Fruit fly (Drosophila melanogaster) whole organism, embryonic: Measurements from ENCODE around the gene Duox.

Experiments used
- Antp ChIP-seq: fragments of 200-800 bp; sonication (Bioruptor generic); optimal IDR thresholded peaks from 3 replicates; lab custom pipeline; 2016; ENCODE audit warnings: missing biosample characterization, missing genetic modification characterization
- Asciz ChIP-seq: fragments of 200-800 bp; sonication (Bioruptor generic); optimal IDR thresholded peaks from 2 replicates; lab custom pipeline; 2017; ENCODE audit warnings: missing biosample characterization, mild to moderate bottlenecking, missing genetic modification characterization, missing genetic modification reagents
- CG1024 ChIP-seq: fragments of 200-800 bp; sonication (Bioruptor generic); IDR thresholded peaks from 2 replicates; pipeline ENCODE4 v1.3.6; 2022; ENCODE audit warnings: missing biosample characterization, missing genetic modification characterization
- CG11504 ChIP-seq: fragments of 200-800 bp; sonication (Bioruptor generic); optimal IDR thresholded peaks from 3 replicates; lab custom pipeline; 2019; ENCODE audit warnings: missing biosample characterization, mild to moderate bottlenecking, missing genetic modification characterization, moderate library complexity
- CG13123 ChIP-seq: fragments of 200-800 bp; sonication (Bioruptor generic); optimal IDR thresholded peaks from 2 replicates; lab custom pipeline; 2016; ENCODE audit warnings: missing biosample characterization, missing genetic modification characterization
- CG13775 ChIP-seq: fragments of 200-800 bp; sonication (Bioruptor generic); optimal IDR thresholded peaks from 3 replicates; lab custom pipeline; 2017; ENCODE audit warnings: missing biosample characterization, mild to moderate bottlenecking, missing genetic modification characterization
- CG15073 ChIP-seq: fragments of 200-800 bp; sonication (Bioruptor generic); optimal IDR thresholded peaks from 2 replicates; lab custom pipeline; 2016; ENCODE audit warnings: missing biosample characterization, missing genetic modification characterization
- CG1529 ChIP-seq: fragments of 200-800 bp; sonication (Bioruptor generic); optimal IDR thresholded peaks from 3 replicates; lab custom pipeline; 2018; ENCODE audit warnings: missing biosample characterization, missing genetic modification characterization
- CG1647 ChIP-seq: fragments of 200-800 bp; sonication (Bioruptor generic); optimal IDR thresholded peaks from 3 replicates; lab custom pipeline; 2016; ENCODE audit warnings: missing biosample characterization, missing genetic modification characterization
- CG17186 ChIP-seq: fragments of 200-800 bp; sonication (Bioruptor generic); optimal IDR thresholded peaks from 3 replicates; lab custom pipeline; 2017; ENCODE audit warnings: missing biosample characterization, missing genetic modification reagents, missing genetic modification characterization
- CG1832 ChIP-seq: fragments of 200-800 bp; sonication (Bioruptor generic); optimal IDR thresholded peaks from 2 replicates; lab custom pipeline; 2017; ENCODE audit warnings: missing biosample characterization, mild to moderate bottlenecking, missing genetic modification characterization, inconsistent platforms
- CG2678 ChIP-seq: fragments of 200-800 bp; sonication (Bioruptor generic); optimal IDR thresholded peaks from 3 replicates; lab custom pipeline; 2019; ENCODE audit warnings: missing biosample characterization, mild to moderate bottlenecking, missing genetic modification characterization, moderate library complexity
- CG32532 ChIP-seq: fragments of 200-800 bp; sonication (Bioruptor generic); IDR thresholded peaks from 2 replicates; pipeline ENCODE4 v1.3.6; 2022; ENCODE audit warnings: missing biosample characterization, missing genetic modification characterization
- CG3281 ChIP-seq: fragments of 200-800 bp; sonication (Bioruptor generic); optimal IDR thresholded peaks from 3 replicates; lab custom pipeline; 2017; ENCODE audit warnings: missing biosample characterization, mild to moderate bottlenecking, missing genetic modification characterization
- CG34224 ChIP-seq: fragments of 200-800 bp; sonication (Bioruptor generic); IDR thresholded peaks from 3 replicates; pipeline ENCODE4 v1.3.6; 2022; ENCODE audit warnings: missing biosample characterization, missing genetic modification characterization; ENCODE audit not compliant: partially characterized antibody
- CG4360 ChIP-seq: fragments of 200-800 bp; sonication (Bioruptor generic); IDR thresholded peaks from 2 replicates; pipeline ENCODE4 v1.3.6; 2022; ENCODE audit warnings: missing biosample characterization, missing genetic modification characterization
- CG43689 ChIP-seq: fragments of 200-800 bp; sonication (Bioruptor generic); IDR thresholded peaks from 2 replicates; pipeline ENCODE4 v1.3.6; 2022; ENCODE audit warnings: missing biosample characterization, missing genetic modification characterization
- CG6791 ChIP-seq: fragments of 200-800 bp; sonication (Bioruptor generic); IDR thresholded peaks from 3 replicates; pipeline ENCODE4 v1.3.6; 2022; ENCODE audit warnings: missing biosample characterization, missing genetic modification characterization; ENCODE audit not compliant: partially characterized antibody
- CG6813 ChIP-seq: fragments of 200-800 bp; sonication (Bioruptor generic); optimal IDR thresholded peaks from 2 replicates; lab custom pipeline; 2017; ENCODE audit warnings: missing biosample characterization, missing genetic modification characterization, mild to moderate bottlenecking, moderate library complexity, missing genetic modification reagents
- CTCF ChIP-seq: fragments of 200-800 bp; sonication (Bioruptor generic); optimal IDR thresholded peaks from 2 replicates; lab custom pipeline; 2017; ENCODE audit warnings: missing biosample characterization, mild to moderate bottlenecking, missing genetic modification characterization, moderate library complexity
- Dp ChIP-seq: fragments of 200-800 bp; sonication (Bioruptor generic); optimal IDR thresholded peaks from 2 replicates; lab custom pipeline; 2018; ENCODE audit warnings: missing biosample characterization, mild to moderate bottlenecking, missing genetic modification characterization, moderate library complexity
- ERR ChIP-seq: fragments of 200-800 bp; sonication (Bioruptor generic); optimal IDR thresholded peaks from 2 replicates; lab custom pipeline; 2016; ENCODE audit warnings: missing biosample characterization, missing genetic modification characterization
- Gsc ChIP-seq: fragments of 200-800 bp; sonication (Bioruptor generic); IDR thresholded peaks from 2 replicates; pipeline ENCODE4 v1.3.6; 2022; ENCODE audit warnings: missing biosample characterization, missing genetic modification characterization
- Hr39 ChIP-seq: fragments of >200 bp; optimal IDR thresholded peaks from 2 replicates; lab custom pipeline; 2017
- Hr78 ChIP-seq, 2 experiments: fragments of 200-800 bp in 1 of 2; fragments of >200 bp in 1 of 2; sonication (Bioruptor generic) in 1 of 2; optimal IDR thresholded peaks; 2 replicates each; lab custom pipeline; 2017 to 2019; ENCODE audit warnings: missing biosample characterization in 2 of 2, missing genetic modification characterization in 2 of 2, mild to moderate bottlenecking in 1 of 2, moderate library complexity in 1 of 2
- Jarid2 ChIP-seq: fragments of 200-800 bp; sonication (Bioruptor generic); optimal IDR thresholded peaks from 3 replicates; lab custom pipeline; 2017; ENCODE audit warnings: mild to moderate bottlenecking, missing biosample characterization, missing genetic modification reagents, missing genetic modification characterization
- NC2α ChIP-seq: fragments of 200-800 bp; sonication (Bioruptor generic); optimal IDR thresholded peaks from 2 replicates; lab custom pipeline; 2016; ENCODE audit warnings: missing biosample characterization, missing genetic modification characterization
- Oli ChIP-seq: fragments of 200-800 bp; sonication (Bioruptor generic); optimal IDR thresholded peaks from 2 replicates; lab custom pipeline; 2018; ENCODE audit warnings: missing biosample characterization, mild to moderate bottlenecking, missing genetic modification characterization, moderate library complexity
- Ptx1 ChIP-seq: fragments of 200-800 bp; sonication (Bioruptor generic); IDR thresholded peaks from 2 replicates; pipeline ENCODE4 v1.3.6; 2022; ENCODE audit warnings: missing biosample characterization, missing genetic modification characterization
- Taf1 ChIP-seq: fragments of 200-800 bp; sonication (Bioruptor generic); IDR thresholded peaks from 2 replicates; pipeline ENCODE4 v1.3.6; 2022; ENCODE audit warnings: missing biosample characterization, missing genetic modification characterization
- Tbp ChIP-seq: fragments of >200 bp; optimal IDR thresholded peaks from 2 replicates; lab custom pipeline; 2018; ENCODE audit warnings: missing biosample characterization, missing genetic modification characterization
- YL-1 ChIP-seq: fragments of 200-800 bp; sonication (Bioruptor generic); optimal IDR thresholded peaks from 3 replicates; lab custom pipeline; 2017; ENCODE audit warnings: missing biosample characterization, mild to moderate bottlenecking, missing genetic modification characterization
- abd-A ChIP-seq: fragments of 200-800 bp; sonication (Bioruptor generic); optimal IDR thresholded peaks from 3 replicates; lab custom pipeline; 2019; ENCODE audit warnings: missing biosample characterization, mild to moderate bottlenecking, missing genetic modification characterization, moderate library complexity
- aop ChIP-seq: fragments of 200-800 bp; sonication (Bioruptor generic); IDR thresholded peaks from 2 replicates; pipeline ENCODE4 v1.3.6; 2022; ENCODE audit warnings: missing biosample characterization, missing genetic modification characterization
- ato ChIP-seq: fragments of 200-800 bp; sonication (Bioruptor generic); IDR thresholded peaks from 2 replicates; pipeline ENCODE4 v1.3.6; 2022; ENCODE audit warnings: missing biosample characterization, missing genetic modification characterization; ENCODE audit not compliant: partially characterized antibody
- br ChIP-seq: fragments of >200 bp; optimal IDR thresholded peaks from 2 replicates; lab custom pipeline; 2017
- da ChIP-seq: fragments of 200-800 bp; sonication (Bioruptor generic); optimal IDR thresholded peaks from 2 replicates; lab custom pipeline; 2016; ENCODE audit warnings: missing biosample characterization, missing genetic modification characterization
- emc ChIP-seq: fragments of 200-800 bp; sonication (Bioruptor generic); optimal IDR thresholded peaks from 2 replicates; lab custom pipeline; 2016; ENCODE audit warnings: missing biosample characterization, missing genetic modification characterization
- fd3F ChIP-seq: fragments of 200-800 bp; sonication (Bioruptor generic); optimal IDR thresholded peaks from 2 replicates; lab custom pipeline; 2018; ENCODE audit warnings: missing biosample characterization, mild to moderate bottlenecking, missing genetic modification characterization, moderate library complexity
- kni ChIP-seq: fragments of 200-800 bp; sonication (Bioruptor generic); optimal IDR thresholded peaks from 3 replicates; lab custom pipeline; 2017; ENCODE audit warnings: mild to moderate bottlenecking, missing biosample characterization, missing genetic modification reagents, missing genetic modification characterization
- maf-S ChIP-seq: fragments of 200-800 bp; sonication (Bioruptor generic); optimal IDR thresholded peaks from 2 replicates; lab custom pipeline; 2016; ENCODE audit warnings: missing biosample characterization, missing genetic modification characterization
- peb ChIP-seq: fragments of 200-800 bp; sonication (Bioruptor generic); IDR thresholded peaks from 2 replicates; pipeline ENCODE4 v1.3.6; 2022; ENCODE audit warnings: missing biosample characterization, missing genetic modification characterization
- seq ChIP-seq: fragments of 200-800 bp; sonication (Bioruptor generic); IDR thresholded peaks from 2 replicates; pipeline ENCODE4 v1.3.6; 2022; ENCODE audit warnings: missing biosample characterization, missing genetic modification characterization
- shn ChIP-seq: fragments of 200-800 bp; sonication (Bioruptor generic); optimal IDR thresholded peaks from 3 replicates; lab custom pipeline; 2016; ENCODE audit warnings: missing biosample characterization, missing genetic modification characterization
- sr ChIP-seq: fragments of 200-800 bp; sonication (Bioruptor generic); IDR thresholded peaks from 3 replicates; pipeline ENCODE4 v1.3.6; 2022; ENCODE audit warnings: missing biosample characterization, missing genetic modification characterization
- sug ChIP-seq: fragments of 200-800 bp; optimal IDR thresholded peaks from 2 replicates; lab custom pipeline; 2019; ENCODE audit warnings: missing biosample characterization, mild to moderate bottlenecking, missing genetic modification characterization, moderate library complexity
- unc-4 ChIP-seq: fragments of 200-800 bp; sonication (Bioruptor generic); IDR thresholded peaks from 2 replicates; pipeline ENCODE4 v1.3.6; 2022; ENCODE audit warnings: missing biosample characterization, missing genetic modification characterization; ENCODE audit not compliant: partially characterized antibody
- unpg ChIP-seq: fragments of 200-800 bp; sonication (Bioruptor generic); optimal IDR thresholded peaks from 3 replicates; lab custom pipeline; 2018; ENCODE audit warnings: missing biosample characterization, mild to moderate bottlenecking, missing genetic modification characterization, moderate library complexity
- wdn ChIP-seq: fragments of 200-800 bp; sonication (Bioruptor generic); IDR thresholded peaks from 2 replicates; pipeline ENCODE4 v1.3.6; 2022; ENCODE audit warnings: missing biosample characterization, missing genetic modification characterization
- wek ChIP-seq: fragments of 200-800 bp; sonication (Bioruptor generic); optimal IDR thresholded peaks from 3 replicates; lab custom pipeline; 2018; ENCODE audit warnings: missing biosample characterization, mild to moderate bottlenecking, missing genetic modification characterization, moderate library complexity
- yki ChIP-seq: fragments of >200 bp; optimal IDR thresholded peaks from 3 replicates; lab custom pipeline; 2018

Duox gene

DNA sequence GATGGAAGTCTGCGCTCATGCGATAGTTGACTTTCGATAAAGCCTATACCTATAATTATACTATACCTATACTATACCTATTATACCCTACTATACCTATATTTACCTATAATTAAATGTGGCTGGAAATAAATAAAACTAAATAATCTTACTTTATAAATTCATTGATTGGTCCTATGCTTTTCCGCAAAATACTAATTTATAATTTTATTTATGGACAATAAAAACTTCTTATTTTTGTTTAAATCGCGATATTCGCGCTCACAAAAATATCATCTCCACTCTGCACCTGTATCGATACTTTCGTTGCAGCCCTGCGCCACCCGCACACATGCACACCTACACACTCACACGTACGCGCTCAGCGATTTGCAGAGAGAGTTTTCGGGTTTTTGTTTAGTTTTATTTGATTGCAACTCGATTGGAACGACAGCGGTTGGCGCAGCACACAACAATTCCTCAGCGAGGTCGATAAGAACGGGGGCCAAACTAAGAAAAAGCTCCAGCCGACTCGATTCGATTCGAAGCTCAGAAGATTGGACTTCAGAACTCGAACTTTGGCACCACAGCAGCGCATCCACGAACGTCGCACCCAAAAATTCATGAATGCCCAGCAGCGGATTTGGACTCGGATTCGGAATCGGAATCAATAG is 44.6 kb upstream of the Duox start, which contains the start of gene CG8814 (continued):
- TF ChIP-seq CG15073 (GFP tag; lab: Kevin White, UChicago), result no peak
- no peak for TF ChIP-seq emc (GFP tag; lab: Kevin White, UChicago)
- TF ChIP-seq ato, result no peak
- TF ChIP-seq CG1024 (GFP tag; lab: Robert Waterston, UW), result no peak
- TF ChIP-seq CG32532, result peak; percentile 79
- TF ChIP-seq wdn, result 0 out of 2 replicates have a peak, but pooled peaks have one; percentile 3
- TF ChIP-seq CG3281 (GFP tag; lab: Kevin White, UChicago), result peak; percentile 58
- no peak for TF ChIP-seq da (GFP tag; lab: Kevin White, UChicago)
- peak; percentile 42 for TF ChIP-seq maf-S (GFP tag; lab: Kevin White, UChicago)
- TF ChIP-seq Dp, result peak; percentile 68
- peak; percentile 83 for TF ChIP-seq sug
- TF ChIP-seq fd3F (GFP tag; lab: Kevin White, UChicago), result peak; percentile 51
- peak; percentile 13 for TF ChIP-seq unpg
- TF ChIP-seq CTCF, result peak; percentile 42
- TF ChIP-seq CG6791 (GFP tag; lab: Robert Waterston, UW), result peak; percentile 75; the same call in 2 of the 3 replicates
- no peak for TF ChIP-seq peb (GFP tag; lab: Robert Waterston, UW)
- TF ChIP-seq CG11504 (tag; lab: Kevin White, UChicago), result peak; percentile 72
- TF ChIP-seq Asciz (GFP tag; lab: Kevin White, UChicago), result no peak
- TF ChIP-seq Hr39 (lab: Kevin White, UChicago), result no peak
- TF ChIP-seq CG4360 (GFP tag; lab: Robert Waterston, UW), result 0 out of 2 replicates have a peak, but pooled peaks have one; percentile 9
- TF ChIP-seq CG34224 (GFP tag; lab: Robert Waterston, UW), result peak; percentile 70
- peak; percentile 36 for TF ChIP-seq Antp (GFP tag; lab: Kevin White, UChicago)
- TF ChIP-seq abd-A, result peak; percentile 78
- no peak for TF ChIP-seq aop (GFP tag; lab: Robert Waterston, UW)
- no peak for TF ChIP-seq ERR (GFP tag; lab: Kevin White, UChicago)
- TF ChIP-seq Oli (tag; lab: Kevin White, UChicago), result peak; percentile 4
- TF ChIP-seq CG1647 (GFP tag; lab: Kevin White, UChicago), result peak; percentile 48
- TF ChIP-seq kni (GFP tag; lab: Kevin White, UChicago), result peak; percentile 33
- TF ChIP-seq CG13775 (GFP tag; lab: Kevin White, UChicago), result peak; percentile 82
- TF ChIP-seq Tbp (GFP tag; lab: Kevin White, UChicago), result no peak
- no peak for TF ChIP-seq seq (GFP tag; lab: Robert Waterston, UW)
- TF ChIP-seq CG13123 (GFP tag; lab: Kevin White, UChicago), result peak; percentile 37
- no peak for TF ChIP-seq shn (GFP tag; lab: Kevin White, UChicago)
- no peak for TF ChIP-seq Gsc (GFP tag; lab: Robert Waterston, UW)
- peak; percentile 79 for TF ChIP-seq Ptx1 (GFP tag; lab: Robert Waterston, UW)
- TF ChIP-seq Jarid2, result no peak
- no peak for TF ChIP-seq NC2α (GFP tag; lab: Kevin White, UChicago)
- TF ChIP-seq YL-1, result peak; percentile 31
- TF ChIP-seq Hr78 (GFP tag; optimal IDR thresholded peaks at IDR 0.05; lab: Kevin White, UChicago), result peak in 1 of 2 experiments; percentile 88
- TF ChIP-seq Taf1, result no peak
- no peak for TF ChIP-seq CG1529 (GFP tag; lab: Kevin White, UChicago)
- peak; percentile 81 for TF ChIP-seq unc-4
- no peak for TF ChIP-seq yki (lab: Kevin White, UChicago)
- no peak for TF ChIP-seq wek (GFP tag; lab: Kevin White, UChicago)
- TF ChIP-seq br (lab: Kevin White, UChicago), result no peak
- TF ChIP-seq CG6813 (GFP tag; lab: Kevin White, UChicago), result no peak
- no peak for TF ChIP-seq CG43689
- peak; percentile 80 for TF ChIP-seq CG17186 (GFP tag; lab: Kevin White, UChicago)
- TF ChIP-seq sr (GFP tag; lab: Robert Waterston, UW), result 0 out of 3 replicates have a peak, but pooled peaks have one; percentile 27
- TF ChIP-seq CG2678 (tag; lab: Kevin White, UChicago), result peak; percentile 74
- TF ChIP-seq CG1832 (GFP tag; lab: Kevin White, UChicago), result no peak
